Worm (Caenorhabditis elegans): ENCODE measurements around the gene srg-20.

Gene srg-20

DNA sequence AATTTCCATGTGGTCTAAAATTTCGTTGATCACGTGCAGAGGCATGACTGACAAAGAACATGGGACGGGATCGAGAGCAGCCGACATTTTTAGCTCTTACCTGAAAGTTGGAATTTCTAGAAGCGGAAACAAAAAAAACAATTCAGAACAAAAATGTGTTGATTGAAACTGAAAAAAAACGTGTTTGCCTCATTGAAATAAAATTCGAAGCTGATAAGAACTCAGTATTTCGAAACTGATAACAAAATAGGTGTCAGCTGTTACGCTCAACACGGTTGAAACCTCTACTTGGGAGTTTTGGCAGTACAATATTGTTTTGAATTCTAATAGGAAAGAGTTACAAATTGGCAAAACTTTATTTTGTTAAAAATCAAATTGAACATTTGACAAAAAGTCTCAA, 27.6 kb upstream of the srg-20 start:
- TF ChIP-seq unc-120 (tag; optimal IDR thresholded peaks at IDR 0.05; ENCODE audit: poor library complexity, severe bottlenecking) (no peak), bed-3 (GFP tag; optimal IDR thresholded peaks at IDR 0.05) (no peak), nhr-76 (tag; optimal IDR thresholded peaks at IDR 0.05) (no peak)

ce11 chrII:1610630-1611029, 25.9 kb upstream of the srg-20 start, which contains the start of gene fbxa-163:
fbxa-163 (minus strand) TSS chrII:1610730.
- TF ChIP-seq ces-1 (GFP tag; optimal IDR thresholded peaks at IDR 0.05) (no peak), snpc-4 (tag; optimal IDR thresholded peaks at IDR 0.05) (no peak), elt-1 (tag; optimal IDR thresholded peaks at IDR 0.05; ENCODE audit: borderline replicate concordance, insufficient read depth) (no peak), pha-4 (tag; optimal IDR thresholded peaks at IDR 0.05) (no peak), zip-8 (tag; optimal IDR thresholded peaks at IDR 0.05) (no peak), unc-62 (GFP tag; optimal IDR thresholded peaks at IDR 0.05) (no peak), lin-32 (GFP tag; optimal IDR thresholded peaks at IDR 0.05) (no peak), mab-5 (tag; optimal IDR thresholded peaks at IDR 0.05) (no peak), unc-120 (tag; optimal IDR thresholded peaks at IDR 0.05; ENCODE audit: poor library complexity, severe bottlenecking) (no peak), nhr-76 (tag; optimal IDR thresholded peaks at IDR 0.05) (no peak)

DNA sequence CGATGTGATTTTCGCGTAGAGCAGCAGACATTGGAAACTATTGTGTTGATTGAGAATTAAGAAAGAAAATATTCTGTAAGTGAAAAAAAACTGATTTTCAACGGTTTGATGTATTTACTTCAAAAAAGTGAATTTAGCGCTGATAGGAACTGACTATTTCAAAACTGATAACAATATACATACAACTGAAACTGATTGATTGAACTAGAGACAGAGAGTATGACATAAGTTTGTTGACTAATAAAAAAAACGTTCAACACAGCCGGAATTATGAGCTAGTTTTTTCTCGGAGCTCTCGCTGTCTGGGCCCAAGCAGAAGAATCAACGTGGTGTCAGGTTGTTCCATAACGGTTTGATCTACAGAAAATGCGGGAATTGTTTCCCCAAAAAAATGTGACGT, 22.5 kb upstream of the srg-20 start, which contains the start of gene fbxa-164:
Gene fbxa-164 (minus strand): TSS at position 101 of the 400 bp plus-strand sequence.
- no peak for TF ChIP-seq nhr-28 (tag; optimal IDR thresholded peaks at IDR 0.05)
- TF ChIP-seq nhr-237 (tag; optimal IDR thresholded peaks at IDR 0.05): no peak
- TF ChIP-seq ceh-83 (GFP tag; optimal IDR thresholded peaks at IDR 0.05): no peak
- no peak for TF ChIP-seq cnd-1 (tag; optimal IDR thresholded peaks at IDR 0.05)
- no peak for TF ChIP-seq ces-1 (GFP tag; optimal IDR thresholded peaks at IDR 0.05)
- TF ChIP-seq snpc-4 (tag; optimal IDR thresholded peaks at IDR 0.05): no peak
- no peak for TF ChIP-seq hlh-1 (tag; optimal IDR thresholded peaks at IDR 0.05)
- no peak for TF ChIP-seq unc-62 (GFP tag; optimal IDR thresholded peaks at IDR 0.05)
- TF ChIP-seq ztf-11 (tag; optimal IDR thresholded peaks at IDR 0.05): no peak
- no peak for TF ChIP-seq blmp-1 (tag; optimal IDR thresholded peaks at IDR 0.05)
- no peak for TF ChIP-seq ceh-43 (GFP tag; optimal IDR thresholded peaks at IDR 0.05)
- no peak for TF ChIP-seq ham-2 (GFP tag; optimal IDR thresholded peaks at IDR 0.05)
- no peak for TF ChIP-seq lin-13 (tag; optimal IDR thresholded peaks at IDR 0.05)
- no peak for TF ChIP-seq zip-8 (tag; optimal IDR thresholded peaks at IDR 0.05)
- TF ChIP-seq sem-2 (GFP tag; optimal IDR thresholded peaks at IDR 0.05): no peak
- TF ChIP-seq nhr-2 (tag; optimal IDR thresholded peaks at IDR 0.05): no peak
- no peak for TF ChIP-seq unc-39 (tag; optimal IDR thresholded peaks at IDR 0.05)
- no peak for TF ChIP-seq nhr-76 (tag; optimal IDR thresholded peaks at IDR 0.05)

DNA sequence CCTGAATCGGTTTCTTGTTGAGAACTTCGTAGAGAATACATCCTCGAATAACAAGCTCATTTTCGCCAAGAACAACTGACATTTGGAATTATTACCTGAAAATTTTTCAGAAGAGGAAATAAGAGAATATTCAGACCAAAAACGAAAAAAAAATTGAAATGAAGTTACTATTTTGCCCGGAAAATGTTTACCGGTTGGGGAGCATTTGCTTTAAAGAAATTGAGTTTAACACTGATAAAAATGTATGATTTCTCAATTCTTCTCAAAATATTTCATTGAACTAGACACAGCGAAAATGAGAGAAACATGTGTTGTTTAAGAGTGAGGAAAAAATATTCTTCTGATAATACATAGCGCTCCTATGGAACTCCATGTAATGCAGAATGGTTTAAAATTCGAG, 20.1 kb upstream of the srg-20 start, which contains the start of gene fbxa-165:
Gene fbxa-165 (minus strand): TSS at position 101 of the 400 bp plus-strand sequence.
- no peak for TF ChIP-seq mep-1 (tag; optimal IDR thresholded peaks at IDR 0.05)

DNA sequence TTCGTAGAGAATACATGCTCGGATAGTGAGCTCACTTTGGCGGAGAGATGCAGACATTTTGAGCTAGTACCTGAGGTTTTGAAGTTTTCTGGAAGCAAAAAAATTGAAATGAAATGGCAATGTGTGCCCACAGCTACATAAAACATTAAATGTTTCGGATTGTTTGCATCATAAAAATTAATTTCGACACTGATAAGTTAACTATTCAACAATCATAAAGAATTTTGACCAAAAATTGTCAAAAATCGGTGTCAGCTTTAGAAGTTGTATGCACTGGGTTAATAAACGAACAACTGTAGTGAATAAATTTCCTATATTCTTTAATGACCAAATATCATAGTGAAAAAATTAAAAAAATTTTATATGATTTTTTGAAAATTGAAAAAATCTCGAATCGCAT, 17.5 kb upstream of the srg-20 start, which contains the start of gene fbxa-166:
Gene fbxa-166 (minus strand): TSS at position 101 of the 400 bp plus-strand sequence.
- TF ChIP-seq lin-13 (tag; optimal IDR thresholded peaks at IDR 0.05) (no peak), ceh-39 (tag; optimal IDR thresholded peaks at IDR 0.05) (no peak)

DNA sequence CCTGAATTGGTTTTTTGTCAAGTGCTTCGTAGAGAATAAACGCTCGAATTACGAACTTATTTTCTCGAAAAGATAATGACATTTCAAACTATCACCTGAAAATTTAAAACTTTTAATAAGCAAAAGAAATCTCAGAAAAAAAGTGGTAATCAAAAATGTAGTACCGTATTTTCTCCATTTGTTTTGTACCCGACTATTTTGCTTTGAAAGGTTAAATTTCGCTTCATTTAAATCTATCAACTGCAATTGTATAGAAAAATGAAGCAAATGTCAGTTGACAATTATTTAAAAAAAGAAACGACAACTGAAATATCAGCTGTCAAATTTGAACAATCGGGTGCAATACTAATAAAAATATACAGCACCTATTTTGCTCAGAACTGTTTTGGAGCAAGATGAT, 15.3 kb upstream of the srg-20 start, which contains the start of gene fbxa-158:
Gene fbxa-158 (minus strand): TSS at position 101 of the 400 bp plus-strand sequence.
- no peak for TF ChIP-seq pha-4 (tag; optimal IDR thresholded peaks at IDR 0.05)

DNA sequence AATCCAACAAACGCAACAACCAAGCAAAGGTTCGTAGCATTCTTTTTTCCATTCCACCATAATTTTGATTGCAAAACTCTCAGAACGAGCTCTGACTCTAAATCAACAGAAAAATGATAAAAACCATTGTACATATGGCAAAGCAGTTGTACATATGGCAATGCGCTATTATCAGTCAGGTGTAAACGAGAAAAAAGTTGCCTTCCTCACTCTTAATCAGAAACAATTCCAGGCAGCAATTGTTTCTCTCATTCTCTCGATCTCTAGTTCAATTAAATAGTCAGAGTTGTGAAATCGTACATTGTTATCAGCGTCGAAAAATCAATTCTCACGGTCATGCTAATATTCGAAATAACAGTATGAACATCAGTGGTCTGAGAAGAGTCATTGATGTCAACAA, 14.7 kb upstream of the srg-20 start:
- no peak for TF ChIP-seq ces-1 (GFP tag; optimal IDR thresholded peaks at IDR 0.05)
- TF ChIP-seq unc-120 (tag; optimal IDR thresholded peaks at IDR 0.05; ENCODE audit: poor library complexity, severe bottlenecking): no peak
- no peak for TF ChIP-seq nhr-237 (tag; optimal IDR thresholded peaks at IDR 0.05)
- TF ChIP-seq cnd-1 (tag; optimal IDR thresholded peaks at IDR 0.05): no peak
- TF ChIP-seq mab-5 (tag; optimal IDR thresholded peaks at IDR 0.05): no peak
- no peak for TF ChIP-seq blmp-1 (tag; optimal IDR thresholded peaks at IDR 0.05)
- TF ChIP-seq sptf-1 (tag; optimal IDR thresholded peaks at IDR 0.05): no peak
- TF ChIP-seq snpc-4 (tag; optimal IDR thresholded peaks at IDR 0.05): no peak
